Fruit fly (Drosophila melanogaster): ENCODE data around the gene Papst2.

Papst2 gene

DNA sequence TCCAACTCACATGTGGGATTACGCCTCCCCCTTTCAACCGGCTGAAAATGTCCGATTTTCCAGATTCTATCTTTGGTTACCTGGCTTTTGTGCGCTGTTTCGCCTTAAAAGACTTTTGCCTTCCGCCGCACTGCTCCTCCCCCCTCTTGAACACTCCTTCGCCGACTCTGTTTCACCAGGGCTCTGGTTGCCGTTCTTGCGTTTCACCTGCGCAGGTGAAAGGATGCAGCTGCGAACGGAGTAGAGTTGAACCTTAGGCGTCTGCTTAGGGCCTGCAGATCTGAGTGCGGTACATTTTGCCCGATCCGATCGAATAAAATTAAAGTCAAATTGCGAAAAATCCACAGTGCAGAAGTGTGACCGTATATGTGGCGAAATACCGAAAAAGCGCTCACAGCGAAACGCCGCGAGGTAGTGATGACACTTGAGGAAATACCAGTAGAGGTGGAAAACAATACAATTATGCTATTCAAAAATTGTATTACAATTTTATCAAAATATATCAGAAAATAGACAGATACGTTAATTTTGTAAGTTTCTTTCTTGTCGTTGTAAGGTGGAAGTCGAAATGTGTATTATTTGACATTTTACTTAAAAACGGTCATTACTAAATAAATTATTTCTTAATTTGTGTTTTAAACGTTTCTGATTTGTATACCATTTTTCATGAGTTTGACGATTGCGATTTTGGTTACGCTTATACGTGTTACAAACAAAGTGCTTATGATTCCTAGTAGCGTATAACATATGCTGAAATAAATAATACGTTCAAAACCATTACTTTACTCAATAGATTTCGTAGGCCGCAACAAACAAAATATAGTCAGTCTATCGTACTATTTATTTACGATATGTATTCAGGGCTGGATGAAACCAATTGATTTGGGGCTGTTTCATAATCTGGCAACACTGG, 26.7 kb upstream of the Papst2 start, which contains the start of the genes CG6664 and CG7728 (continued):
- TF ChIP-seq Hr39 (optimal IDR thresholded peaks at IDR 0.05) (no peak), CG10147 (GFP tag; optimal IDR thresholded peaks at IDR 0.05) (no peak), fd102C (GFP tag; optimal IDR thresholded peaks at IDR 0.05) (no peak), CG33557 (GFP tag; optimal IDR thresholded peaks at IDR 0.05) (peak; percentile 55), CG32767 (GFP tag; IDR thresholded peaks at IDR 0.05) (no peak), stwl (tag; optimal IDR thresholded peaks at IDR 0.05) (peak; percentile 24), CG10366 (GFP tag; IDR thresholded peaks at IDR 0.05) (peak; percentile 52), CG8359 (GFP tag; optimal IDR thresholded peaks at IDR 0.05; ENCODE audit: borderline replicate concordance) (no peak), CG4854 (GFP tag; optimal IDR thresholded peaks at IDR 0.05) (no peak), CG9727 (GFP tag; optimal IDR thresholded peaks at IDR 0.05) (peak; percentile 67), Nf-YC (tag; optimal IDR thresholded peaks at IDR 0.05) (peak; percentile 55), ase (GFP tag; IDR thresholded peaks at IDR 0.05) (no peak), ERR (GFP tag; optimal IDR thresholded peaks at IDR 0.05) (no peak), Sry-δ (GFP tag; optimal IDR thresholded peaks at IDR 0.05) (peak; percentile 89), wor (GFP tag; IDR thresholded peaks at IDR 0.05) (0 out of 2 replicates have a peak, but pooled peaks have one; percentile 28), CG13296 (GFP tag; optimal IDR thresholded peaks at IDR 0.05) (peak; percentile 36), NFAT (GFP tag; IDR thresholded peaks at IDR 0.05) (peak; percentile 61; the same call in 1 of the 2 replicates), sqz (GFP tag; optimal IDR thresholded peaks at IDR 0.05) (no peak), TFAM (GFP tag; optimal IDR thresholded peaks at IDR 0.05) (no peak), shn (GFP tag; optimal IDR thresholded peaks at IDR 0.05) (peak; percentile 34), Hsf (GFP tag; optimal IDR thresholded peaks at IDR 0.05) (peak; percentile 46), Doc2 (GFP tag; IDR thresholded peaks at IDR 0.05) (no peak), kay (GFP tag; optimal IDR thresholded peaks at IDR 0.05) (no peak), tio (GFP tag; optimal IDR thresholded peaks at IDR 0.05) (no peak), lab (GFP tag; optimal IDR thresholded peaks at IDR 0.05) (no peak), CG2875 (GFP tag; optimal IDR thresholded peaks at IDR 0.05) (no peak), ind (GFP tag; optimal IDR thresholded peaks at IDR 0.05) (peak; percentile 45), CG15011 (GFP tag; optimal IDR thresholded peaks at IDR 0.05) (no peak), Oli (tag; optimal IDR thresholded peaks at IDR 0.05) (peak; percentile 34), pb (GFP tag; optimal IDR thresholded peaks at IDR 0.05) (no peak), CG7928 (GFP tag; optimal IDR thresholded peaks at IDR 0.05) (peak; percentile 91), her (GFP tag; optimal IDR thresholded peaks at IDR 0.05) (no peak), Aef1 (GFP tag; IDR thresholded peaks at IDR 0.05) (peak; percentile 54; the same call in 2 of the 3 replicates), CG4820 (GFP tag; optimal IDR thresholded peaks at IDR 0.05) (peak; percentile 55), CG3407 (GFP tag; optimal IDR thresholded peaks at IDR 0.05) (no peak), fu2 (GFP tag; optimal IDR thresholded peaks at IDR 0.05) (peak; percentile 19), exex (tag; optimal IDR thresholded peaks at IDR 0.05) (no peak), gsb-n (tag; optimal IDR thresholded peaks at IDR 0.05) (no peak), HLH54F (GFP tag; optimal IDR thresholded peaks at IDR 0.05) (peak; percentile 44), Ssrp (tag; optimal IDR thresholded peaks at IDR 0.05) (peak; percentile 38), jing (GFP tag; optimal IDR thresholded peaks at IDR 0.05) (no peak), B-H1 (GFP tag; IDR thresholded peaks at IDR 0.05) (0 out of 3 replicates have a peak, but pooled peaks have one; percentile 13), CG7372 (GFP tag; IDR thresholded peaks at IDR 0.05) (no peak), Deaf1 (tag; optimal IDR thresholded peaks at IDR 0.05) (no peak), dati (GFP tag; IDR thresholded peaks at IDR 0.05) (no peak), CG18262 (tag; optimal IDR thresholded peaks at IDR 0.05) (no peak), CG3163 (GFP tag; optimal IDR thresholded peaks at IDR 0.05) (peak; percentile 29), NK7.1 (GFP tag; optimal IDR thresholded peaks at IDR 0.05) (no peak), lbe (GFP tag; optimal IDR thresholded peaks at IDR 0.05) (no peak), CG16779 (GFP tag; IDR thresholded peaks at IDR 0.05) (no peak)

All from whole organism, embryonic.